Fruit fly (Drosophila melanogaster): ENCODE measurements around the gene ND-15.

ND-15 gene

dm6 chr2L:117750-118149, 3.2 kb downstream of the ND-15 start (continued):
- TF ChIP-seq lov (optimal IDR thresholded peaks at IDR 0.05): no peak
- TF ChIP-seq lov (GFP tag; IDR thresholded peaks at IDR 0.05): peak; percentile 61; the same call in 1 of the 3 replicates
- no peak for TF ChIP-seq bigmax (GFP tag; optimal IDR thresholded peaks at IDR 0.05)
- TF ChIP-seq caup (GFP tag; optimal IDR thresholded peaks at IDR 0.05; ENCODE audit: severe bottlenecking): peak; percentile 31
- TF ChIP-seq fd64A (GFP tag; optimal IDR thresholded peaks at IDR 0.05): peak; percentile 57
- TF ChIP-seq CG3407 (GFP tag; optimal IDR thresholded peaks at IDR 0.05): peak; percentile 54
- peak; percentile 51 for TF ChIP-seq CG15514 (GFP tag; optimal IDR thresholded peaks at IDR 0.05)
- TF ChIP-seq tup (GFP tag; optimal IDR thresholded peaks at IDR 0.05): peak; percentile 55
- TF ChIP-seq amos (GFP tag; IDR thresholded peaks at IDR 0.05; ENCODE audit: partially characterized antibody): no peak
- no peak for TF ChIP-seq ftz-f1 (GFP tag; optimal IDR thresholded peaks at IDR 0.05)
- 0 out of 3 replicates have a peak, but pooled peaks have one; percentile 23 for TF ChIP-seq zfh1 (GFP tag; IDR thresholded peaks at IDR 0.05)
- TF ChIP-seq CG11560 (tag; IDR thresholded peaks at IDR 0.05): no peak
- TF ChIP-seq CG17359 (tag; optimal IDR thresholded peaks at IDR 0.05): peak; percentile 61
- TF ChIP-seq CG2678 (tag; optimal IDR thresholded peaks at IDR 0.05): peak; percentile 58
- no peak for TF ChIP-seq Lpt (GFP tag; optimal IDR thresholded peaks at IDR 0.05)
- no peak for TF ChIP-seq CG4730 (GFP tag; IDR thresholded peaks at IDR 0.05)
- TF ChIP-seq lola (GFP tag; optimal IDR thresholded peaks at IDR 0.05): no peak
- no peak for TF ChIP-seq Abd-B (GFP tag; optimal IDR thresholded peaks at IDR 0.05)
- TF ChIP-seq CG4707 (GFP tag; optimal IDR thresholded peaks at IDR 0.05): peak; percentile 22
- TF ChIP-seq CG9609 (GFP tag; optimal IDR thresholded peaks at IDR 0.05): no peak
- TF ChIP-seq ATbp (GFP tag; optimal IDR thresholded peaks at IDR 0.05): peak; percentile 74
- TF ChIP-seq CG15269 (tag; optimal IDR thresholded peaks at IDR 0.05): peak; percentile 20
- TF ChIP-seq Camta (GFP tag; optimal IDR thresholded peaks at IDR 0.05): peak; percentile 5
- no peak for TF ChIP-seq CG9932 (GFP tag; IDR thresholded peaks at IDR 0.05)
- peak; percentile 14 for TF ChIP-seq CG1603 (tag; optimal IDR thresholded peaks at IDR 0.05)
- no peak for TF ChIP-seq vfl (GFP tag; optimal IDR thresholded peaks at IDR 0.05)
- TF ChIP-seq Atf-2 (GFP tag; optimal IDR thresholded peaks at IDR 0.05): no peak
- TF ChIP-seq Ssrp (tag; optimal IDR thresholded peaks at IDR 0.05): no peak
- TF ChIP-seq Doc3 (GFP tag; IDR thresholded peaks at IDR 0.05; ENCODE audit: partially characterized antibody): no peak
- peak; percentile 11 for TF ChIP-seq CG2120 (GFP tag; optimal IDR thresholded peaks at IDR 0.05)
- peak; percentile 13 for TF ChIP-seq cwo (GFP tag; optimal IDR thresholded peaks at IDR 0.05)
- TF ChIP-seq nmo (GFP tag; optimal IDR thresholded peaks at IDR 0.05): no peak
- TF ChIP-seq Opbp (GFP tag; IDR thresholded peaks at IDR 0.05; ENCODE audit: partially characterized antibody): no peak
- no peak for TF ChIP-seq HLH4C (GFP tag; IDR thresholded peaks at IDR 0.05; ENCODE audit: partially characterized antibody)
- no peak for TF ChIP-seq CG6854 (GFP tag; optimal IDR thresholded peaks at IDR 0.05)
- TF ChIP-seq Pdp1 (GFP tag; optimal IDR thresholded peaks at IDR 0.05): peak in 1 of 2 experiments; percentile 12
- TF ChIP-seq Dbx (GFP tag; IDR thresholded peaks at IDR 0.05): 0 out of 3 replicates have a peak, but pooled peaks have one; percentile 41
- TF ChIP-seq repo (GFP tag; optimal IDR thresholded peaks at IDR 0.05): no peak
- 0 out of 2 replicates have a peak, but pooled peaks have one; percentile 29 for TF ChIP-seq CG32767 (GFP tag; IDR thresholded peaks at IDR 0.05)
- no peak for TF ChIP-seq pan (optimal IDR thresholded peaks at IDR 0.05)
- peak in 1 of 2 experiments; percentile 41 for TF ChIP-seq pan (GFP tag; optimal IDR thresholded peaks at IDR 0.05 in 1 of 2, IDR thresholded peaks at IDR 0.05 in 1 of 2)
- 0 out of 2 replicates have a peak, but pooled peaks have one; percentile 12 for TF ChIP-seq Nf-YA (GFP tag; IDR thresholded peaks at IDR 0.05)
- TF ChIP-seq kah (GFP tag; optimal IDR thresholded peaks at IDR 0.05): no peak
- TF ChIP-seq Tbp (GFP tag; optimal IDR thresholded peaks at IDR 0.05): no peak
- peak; percentile 19 for TF ChIP-seq CG33213 (GFP tag; optimal IDR thresholded peaks at IDR 0.05)
- no peak for TF ChIP-seq gcm (GFP tag; optimal IDR thresholded peaks at IDR 0.05)
- peak; percentile 28; the same call in 1 of the 2 replicates for TF ChIP-seq seq (GFP tag; IDR thresholded peaks at IDR 0.05)
- TF ChIP-seq Hey (tag; optimal IDR thresholded peaks at IDR 0.05): peak; percentile 13
- TF ChIP-seq Fer1 (GFP tag; optimal IDR thresholded peaks at IDR 0.05): peak; percentile 75
- TF ChIP-seq Hmr (GFP tag; optimal IDR thresholded peaks at IDR 0.05): peak; percentile 32
